Worm (Caenorhabditis elegans) whole organism, L4 larva: Measurements from ENCODE around the gene ZK622.5.

Experiments
- F10B5.3 ChIP-seq: sonication (generic microtip); optimal IDR thresholded peaks from 2 replicates; lab custom pipeline; 2016; ENCODE audit warnings: mild to moderate bottlenecking, missing genetic modification characterization, missing compliant biosample characterization
- F44E2.7 ChIP-seq: fragments of 200-800 bp; sonication (Bioruptor generic); IDR thresholded peaks from 2 replicates; pipeline ENCODE4 v2.1.2; 2022; ENCODE audit warnings: missing genetic modification characterization, missing compliant biosample characterization
- T26A8.4 ChIP-seq: fragments of 200-800 bp; sonication (Bioruptor generic); IDR thresholded peaks from 2 replicates; pipeline ENCODE4 v1.3.6; 2022; ENCODE audit warnings: missing genetic modification characterization, missing compliant biosample characterization
- Y75B8A.6 ChIP-seq: fragments of 200-800 bp; sonication (Bioruptor generic); IDR thresholded peaks from 2 replicates; pipeline ENCODE4 v1.3.6; 2022; ENCODE audit warnings: missing genetic modification reagents, missing genetic modification characterization, missing compliant biosample characterization
- aha-1 ChIP-seq: fragments of 150-350 bp; peaks from one replicate; lab custom pipeline; 2014; ENCODE audit warnings: missing biosample characterization, missing genetic modification characterization
- ama-1 ChIP-seq: fragments of 150-350 bp; optimal IDR thresholded peaks from 2 replicates; lab custom pipeline; 2014; ENCODE audit warnings: inconsistent platforms, mixed read lengths
- attf-4 ChIP-seq: sonication (generic microtip); optimal IDR thresholded peaks from 3 replicates; lab custom pipeline; 2017; ENCODE audit warnings: missing biosample characterization, missing genetic modification characterization
- ceh-44 ChIP-seq: fragments of 200-800 bp; sonication (Bioruptor generic); IDR thresholded peaks from 2 replicates; pipeline ENCODE4 v1.3.6; 2022; ENCODE audit warnings: missing genetic modification reagents, missing genetic modification characterization, missing compliant biosample characterization
- ctbp-1 ChIP-seq: fragments of 200-800 bp; sonication (Bioruptor generic); IDR thresholded peaks from 2 replicates; pipeline ENCODE4 v1.3.6; 2022; ENCODE audit warnings: missing genetic modification reagents, missing genetic modification characterization, missing compliant biosample characterization
- daf-19 ChIP-seq: fragments of 200-800 bp; sonication (Bioruptor generic); conservative IDR thresholded peaks from 2 replicates; pipeline ENCODE4 v1.3.6; 2022; ENCODE audit warnings: missing genetic modification characterization, missing compliant biosample characterization
- dmd-6 ChIP-seq: fragments of 200-800 bp; sonication (Bioruptor generic); IDR thresholded peaks from 2 replicates; pipeline ENCODE4 v1.3.6; 2022; ENCODE audit warnings: missing genetic modification reagents, missing genetic modification characterization, missing compliant biosample characterization
- dpl-1 ChIP-seq: fragments of 150-350 bp; optimal IDR thresholded peaks from 2 replicates; lab custom pipeline; 2014; ENCODE audit warnings: missing biosample characterization, missing genetic modification reagents, missing genetic modification characterization
- dve-1 ChIP-seq: sonication (generic microtip); optimal IDR thresholded peaks from 2 replicates; lab custom pipeline; 2017; ENCODE audit warnings: antibody characterized with exemption, mild to moderate bottlenecking, missing genetic modification characterization, missing compliant biosample characterization; ENCODE audit not compliant: insufficient read depth
- egl-43 ChIP-seq: fragments of 200-800 bp; sonication (Bioruptor generic); IDR thresholded peaks from 2 replicates; pipeline ENCODE4 v1.3.6; 2022; ENCODE audit warnings: missing genetic modification reagents, missing genetic modification characterization, missing compliant biosample characterization
- hlh-11 ChIP-seq: fragments of 200-800 bp; sonication (Bioruptor generic); optimal IDR thresholded peaks from 2 replicates; lab custom pipeline; 2018; ENCODE audit warnings: mild to moderate bottlenecking, missing genetic modification characterization, missing compliant biosample characterization
- hlh-30 ChIP-seq: sonication (generic microtip); optimal IDR thresholded peaks from 2 replicates; lab custom pipeline; 2017; ENCODE audit warnings: antibody characterized with exemption, mild to moderate bottlenecking, missing genetic modification characterization, missing compliant biosample characterization; ENCODE audit not compliant: insufficient read depth
- lin-13 ChIP-seq: fragments of 150-350 bp; optimal IDR thresholded peaks from 2 replicates; lab custom pipeline; 2014; ENCODE audit warnings: missing biosample characterization, missing genetic modification reagents, missing genetic modification characterization
- lin-29 ChIP-seq: fragments of 200-800 bp; sonication (Bioruptor generic); IDR thresholded peaks from 2 replicates; pipeline ENCODE4 v1.3.6; 2022; ENCODE audit warnings: missing genetic modification reagents, missing genetic modification characterization, missing compliant biosample characterization
- lir-3 ChIP-seq: sonication (generic microtip); optimal IDR thresholded peaks from 2 replicates; lab custom pipeline; 2016; ENCODE audit warnings: mild to moderate bottlenecking, missing genetic modification characterization, missing compliant biosample characterization
- mdl-1 ChIP-seq, 2 experiments: fragments of 150-350 bp in 1 of 2; sonication (generic microtip) in 1 of 2; optimal IDR thresholded peaks; 2 replicates each; lab custom pipeline; 2014 to 2017; ENCODE audit warnings: missing biosample characterization in 2 of 2, missing genetic modification characterization in 2 of 2
- mep-1 ChIP-seq: fragments of 150-350 bp; sonication (generic microtip); optimal IDR thresholded peaks from 3 replicates; lab custom pipeline; 2014; ENCODE audit warnings: missing biosample characterization, missing genetic modification characterization
- mes-2 ChIP-seq: sonication (generic microtip); optimal IDR thresholded peaks from 2 replicates; lab custom pipeline; 2016; ENCODE audit warnings: missing genotype, mild to moderate bottlenecking, missing genetic modification characterization, missing compliant biosample characterization; ENCODE audit not compliant: poor library complexity, severe bottlenecking
- mxl-2 ChIP-seq: fragments of 200-800 bp; sonication (Bioruptor generic); conservative IDR thresholded peaks from 2 replicates; pipeline ENCODE4 v1.3.6; 2022; ENCODE audit warnings: missing genetic modification reagents, missing genetic modification characterization, missing compliant biosample characterization
- nhr-102 ChIP-seq: sonication (generic microtip); optimal IDR thresholded peaks from 2 replicates; lab custom pipeline; 2016; ENCODE audit warnings: mild to moderate bottlenecking, missing genetic modification characterization, moderate library complexity, missing compliant biosample characterization
- nhr-28 ChIP-seq: fragments of 150-350 bp; optimal IDR thresholded peaks from 2 replicates; lab custom pipeline; 2014; ENCODE audit warnings: missing biosample characterization, missing genetic modification characterization
- nhr-41 ChIP-seq: fragments of 200-800 bp; sonication (Bioruptor generic); IDR thresholded peaks from 2 replicates; pipeline ENCODE4 v1.3.6; 2022; ENCODE audit warnings: missing genetic modification reagents, missing genetic modification characterization, missing compliant biosample characterization
- nhr-42 ChIP-seq: fragments of 200-800 bp; sonication (Bioruptor generic); IDR thresholded peaks from 2 replicates; pipeline ENCODE4 v1.3.6; 2022; ENCODE audit warnings: missing genetic modification characterization, missing compliant biosample characterization
- nhr-48 ChIP-seq: sonication (generic microtip); optimal IDR thresholded peaks from 2 replicates; lab custom pipeline; 2016; ENCODE audit warnings: mild to moderate bottlenecking, missing genetic modification characterization, missing compliant biosample characterization
- nhr-76 ChIP-seq: fragments of 150-350 bp; optimal IDR thresholded peaks from 2 replicates; lab custom pipeline; 2014; ENCODE audit warnings: missing biosample characterization, missing genetic modification characterization
- php-3 ChIP-seq: fragments of 200-800 bp; sonication (Bioruptor generic); IDR thresholded peaks from 2 replicates; pipeline ENCODE4 v1.3.6; 2022; ENCODE audit warnings: missing genetic modification reagents, missing genetic modification characterization, missing compliant biosample characterization
- unc-62 ChIP-seq, 3 experiments: fragments of 150-350 bp in 1 of 3; sonication (generic microtip); optimal IDR thresholded peaks in 2 of 3; peaks in 1 of 3; 1 replicate in 1 of 3; 2 replicates in 2 of 3; lab custom pipeline; 2014 to 2017; ENCODE audit warnings: missing biosample characterization in 3 of 3, missing genetic modification characterization in 3 of 3, missing genetic modification reagents in 3 of 3, missing genotype in 1 of 3
- zip-11 ChIP-seq: fragments of 200-800 bp; sonication (Bioruptor generic); IDR thresholded peaks from 2 replicates; pipeline ENCODE4 v1.3.6; 2022; ENCODE audit warnings: missing genetic modification characterization, missing compliant biosample characterization
- ztf-7 ChIP-seq: fragments of 150-350 bp; optimal IDR thresholded peaks from 2 replicates; lab custom pipeline; 2014; ENCODE audit warnings: missing biosample characterization, missing genetic modification characterization

ZK622.5 gene

ce11 chrII:5289142-5289541, at the start of gene ZK622.5:
ZK622.5 (plus strand) TSS chrII:5289442.
- TF ChIP-seq ctbp-1 (no peak), nhr-42 (no peak), nhr-76 (tag; lab: Kevin White, UChicago) (no peak), mes-2 (no peak), dve-1 (tag; lab: Kevin White, UChicago) (peak; percentile 25)

- TF ChIP-seq dpl-1 (GFP tag; lab: Kevin White, UChicago) (no peak), mxl-2 (no peak), nhr-28 (tag; lab: Kevin White, UChicago) (no peak), F44E2.7 (GFP tag; lab: Robert Waterston, UW) (no peak), mep-1 (tag; lab: Kevin White, UChicago) (no peak), unc-62 (GFP tag; optimal IDR thresholded peaks at IDR 0.05 in 1 of 2; lab: Kevin White, UChicago) (no peak), unc-62 (tag; optimal IDR thresholded peaks at IDR 0.05; lab: Kevin White, UChicago) (no peak), lin-29 (GFP tag; lab: Robert Waterston, UW) (no peak), lin-13 (GFP tag; lab: Kevin White, UChicago) (no peak), Y75B8A.6 (no peak), daf-19 (GFP tag; lab: Robert Waterston, UW) (no peak), lir-3 (no peak), egl-43 (no peak), nhr-41 (GFP tag; lab: Robert Waterston, UW) (no peak), F10B5.3 (tag; lab: Kevin White, UChicago) (no peak), zip-11 (GFP tag; lab: Robert Waterston, UW) (no peak), attf-4 (tag; lab: Kevin White, UChicago) (no peak), ceh-44 (GFP tag; lab: Robert Waterston, UW) (no peak), ama-1 (no peak), php-3 (no peak)
- TF ChIP-seq, all 104 proteins: peak for 0
These were observed 47.7 kb upstream of the ZK622.5 start, which contains the start of gene T16D1.1 for ce11 chrII:5241560-5241959. T16D1.1 (minus strand) TSS chrII:5241660.

ce11 chrII:5246791-5247361, 42.4 kb upstream of the ZK622.5 start, which contains the start of gene ptr-6:
ptr-6 (minus strand) TSS chrII:5246837.
- TF ChIP-seq nhr-28 (tag; lab: Kevin White, UChicago): peak; percentile 3
- no peak for TF ChIP-seq ztf-7 (tag; lab: Kevin White, UChicago)
- peak; percentile 50 for TF ChIP-seq aha-1 (tag; lab: Kevin White, UChicago)
- peak; percentile 16 for TF ChIP-seq hlh-11
- TF ChIP-seq egl-43: no peak
- TF ChIP-seq nhr-48 (tag; lab: Kevin White, UChicago): peak; percentile 29
- peak in 1 of 2 experiments; percentile 32 for TF ChIP-seq mdl-1 (tag; optimal IDR thresholded peaks at IDR 0.05; lab: Kevin White, UChicago)
- peak in 1 of 2 experiments; percentile 65 for TF ChIP-seq unc-62 (GFP tag; optimal IDR thresholded peaks at IDR 0.05 in 1 of 2; lab: Kevin White, UChicago)
- no peak for TF ChIP-seq unc-62 (tag; optimal IDR thresholded peaks at IDR 0.05; lab: Kevin White, UChicago)
- peak; percentile 33; the same call in 1 of the 2 replicates for TF ChIP-seq dmd-6 (GFP tag; lab: Robert Waterston, UW)
- peak; percentile 23 for TF ChIP-seq hlh-30 (tag; lab: Kevin White, UChicago)
- peak; percentile 16 for TF ChIP-seq nhr-102 (tag; lab: Kevin White, UChicago)
- no peak for TF ChIP-seq T26A8.4 (GFP tag; lab: Robert Waterston, UW)

ce11 chrII:5255435-5255834, 33.8 kb upstream of the ZK622.5 start, which contains the start of gene frpr-4:
frpr-4 (minus strand) TSS chrII:5255535.
- no peak for TF ChIP-seq hlh-30 (tag; lab: Kevin White, UChicago)
